Worm (Caenorhabditis elegans) whole organism, L1 larva: ENCODE results near the gene rpn-9.

Source experiments
- aly-2 ChIP-seq: fragments of 150-350 bp; optimal IDR thresholded peaks from 2 replicates; lab custom pipeline; 2014; ENCODE audit warnings: missing biosample characterization, missing genetic modification characterization
- fos-1 ChIP-seq: fragments of 150-350 bp; optimal IDR thresholded peaks from 2 replicates; lab custom pipeline; 2014; ENCODE audit warnings: missing biosample characterization, missing genetic modification characterization
- mdl-1 ChIP-seq, 2 experiments: fragments of 150-350 bp; optimal IDR thresholded peaks; 2 replicates each; lab custom pipeline; 2014 to 2017; ENCODE audit warnings: missing biosample characterization in 2 of 2, missing genetic modification characterization in 2 of 2, inconsistent platforms in 1 of 2
- mep-1 ChIP-seq: fragments of 150-350 bp; optimal IDR thresholded peaks from 2 replicates; lab custom pipeline; 2014; ENCODE audit warnings: missing biosample characterization, missing genetic modification characterization
- nhr-11 ChIP-seq: fragments of 150-350 bp; optimal IDR thresholded peaks from 2 replicates; lab custom pipeline; 2014; ENCODE audit warnings: missing biosample characterization, missing genetic modification characterization
- nhr-237 ChIP-seq: fragments of 150-350 bp; optimal IDR thresholded peaks from 2 replicates; lab custom pipeline; 2014; ENCODE audit warnings: missing biosample characterization, missing genetic modification characterization
- nhr-76 ChIP-seq: sonication (generic microtip); optimal IDR thresholded peaks from 2 replicates; lab custom pipeline; 2017; ENCODE audit warnings: missing biosample characterization, missing genetic modification characterization
- nhr-77 ChIP-seq: fragments of 150-350 bp; optimal IDR thresholded peaks from 2 replicates; lab custom pipeline; 2014; ENCODE audit warnings: missing biosample characterization, missing genetic modification characterization
- ztf-11 ChIP-seq, 2 experiments: sonication (generic microtip); optimal IDR thresholded peaks; 2 replicates each; lab custom pipeline; 2016 to 2017; ENCODE audit warnings: missing genetic modification characterization in 2 of 2, missing biosample characterization in 1 of 2, missing compliant biosample characterization in 1 of 2

- TF ChIP-seq nhr-237 (tag; lab: Kevin White, UChicago) (no peak), mdl-1 (tag; optimal IDR thresholded peaks at IDR 0.05; lab: Kevin White, UChicago) (no peak), aly-2 (tag; lab: Kevin White, UChicago) (no peak), ztf-11 (tag; optimal IDR thresholded peaks at IDR 0.05; lab: Kevin White, UChicago) (no peak), nhr-76 (tag; lab: Kevin White, UChicago) (no peak), nhr-11 (no peak), fos-1 (tag; lab: Kevin White, UChicago) (no peak), mep-1 (tag; lab: Kevin White, UChicago) (no peak), nhr-77 (no peak)
Observed at ce11 chrII:11204731-11205130, 34.0 kb downstream of the rpn-9 start.
